Fruit fly (Drosophila melanogaster): ENCODE measurements around the gene ImpE2.

The ImpE2 gene

dm6 chr3L:3472786-3473185, 39.7 kb downstream of the ImpE2 start (continued):
- TF ChIP-seq CoRest (tag; optimal IDR thresholded peaks at IDR 0.05) = peak; percentile 68
- peak; percentile 60; the same call in 1 of the 2 replicates for TF ChIP-seq MBD-R2 (GFP tag; IDR thresholded peaks at IDR 0.05)
- TF ChIP-seq Deaf1 (tag; optimal IDR thresholded peaks at IDR 0.05) = peak; percentile 28
- TF ChIP-seq chn (GFP tag; optimal IDR thresholded peaks at IDR 0.05) = peak; percentile 26
- TF ChIP-seq Neu2 (GFP tag; optimal IDR thresholded peaks at IDR 0.05; ENCODE audit: borderline replicate concordance) = no peak
- peak; percentile 69; the same call in 2 of the 3 replicates for TF ChIP-seq otp (GFP tag; IDR thresholded peaks at IDR 0.05)
- TF ChIP-seq seq (GFP tag; IDR thresholded peaks at IDR 0.05) = peak; percentile 81
- TF ChIP-seq run (tag; optimal IDR thresholded peaks at IDR 0.05) = peak; percentile 20
- peak; percentile 7 for TF ChIP-seq kah (GFP tag; optimal IDR thresholded peaks at IDR 0.05)
- TF ChIP-seq ro (GFP tag; IDR thresholded peaks at IDR 0.05) = no peak
- TF ChIP-seq CG16813 (GFP tag; IDR thresholded peaks at IDR 0.05; ENCODE audit: partially characterized antibody) = no peak
- peak; percentile 71 for TF ChIP-seq CG9932 (GFP tag; IDR thresholded peaks at IDR 0.05)
- peak; percentile 73 for TF ChIP-seq NfI (GFP tag; optimal IDR thresholded peaks at IDR 0.05)
- TF ChIP-seq CG11695 (GFP tag; IDR thresholded peaks at IDR 0.05) = peak; percentile 74; the same call in 2 of the 3 replicates
- TF ChIP-seq MTF-1 (GFP tag; optimal IDR thresholded peaks at IDR 0.05; ENCODE audit: borderline replicate concordance) = peak; percentile 56
- peak; percentile 79 for TF ChIP-seq Ada2b (GFP tag; IDR thresholded peaks at IDR 0.05)
- TF ChIP-seq Poxn (GFP tag; IDR thresholded peaks at IDR 0.05) = no peak
- TF ChIP-seq dpn (GFP tag; optimal IDR thresholded peaks at IDR 0.05) = peak; percentile 61 to 64
- TF ChIP-seq row (GFP tag; IDR thresholded peaks at IDR 0.05) = peak; percentile 81
- peak; percentile 65 for TF ChIP-seq CG16863 (GFP tag; optimal IDR thresholded peaks at IDR 0.05)
- TF ChIP-seq CG31441 (GFP tag; IDR thresholded peaks at IDR 0.05) = peak; percentile 69
- peak; percentile 49; the same call in 2 of the 3 replicates for TF ChIP-seq Aef1 (GFP tag; IDR thresholded peaks at IDR 0.05)
- no peak for TF ChIP-seq jing (GFP tag; optimal IDR thresholded peaks at IDR 0.05)
- TF ChIP-seq bab2 (GFP tag; optimal IDR thresholded peaks at IDR 0.05) = peak; percentile 44
- no peak for TF ChIP-seq Spps (tag; optimal IDR thresholded peaks at IDR 0.05)
- no peak for TF ChIP-seq CG15479 (GFP tag; optimal IDR thresholded peaks at IDR 0.05)
- TF ChIP-seq tup (GFP tag; optimal IDR thresholded peaks at IDR 0.05) = peak; percentile 14
- TF ChIP-seq Drgx (GFP tag; IDR thresholded peaks at IDR 0.05) = no peak; the same call in 1 of the 2 replicates
- TF ChIP-seq HLHmδ (GFP tag; optimal IDR thresholded peaks at IDR 0.05) = no peak
- TF ChIP-seq CG11504 (tag; optimal IDR thresholded peaks at IDR 0.05) = peak; percentile 78
- TF ChIP-seq CG10959 (GFP tag; IDR thresholded peaks at IDR 0.05) = no peak
- peak; percentile 1 for TF ChIP-seq grn (GFP tag; optimal IDR thresholded peaks at IDR 0.05)
- no peak for TF ChIP-seq sna (GFP tag; IDR thresholded peaks at IDR 0.05; ENCODE audit: partially characterized antibody)
- peak; percentile 41 for TF ChIP-seq Mes4 (GFP tag; optimal IDR thresholded peaks at IDR 0.05)
- peak; percentile 55 for TF ChIP-seq CG17829 (tag; optimal IDR thresholded peaks at IDR 0.05)
- TF ChIP-seq CG32532 (GFP tag; IDR thresholded peaks at IDR 0.05) = peak; percentile 85
- peak; percentile 43 for TF ChIP-seq CG12155 (GFP tag; optimal IDR thresholded peaks at IDR 0.05)
- peak; percentile 31 for TF ChIP-seq CG10654 (GFP tag; optimal IDR thresholded peaks at IDR 0.05)
- no peak for TF ChIP-seq Hr39 (optimal IDR thresholded peaks at IDR 0.05)
- TF ChIP-seq Hmx (GFP tag; optimal IDR thresholded peaks at IDR 0.05) = no peak
- TF ChIP-seq lola (GFP tag; optimal IDR thresholded peaks at IDR 0.05) = peak in 1 of 3 experiments; percentile 2
- TF ChIP-seq Nf-YB (GFP tag; optimal IDR thresholded peaks at IDR 0.05) = peak; percentile 32
- peak; percentile 51 for TF ChIP-seq CG10274 (GFP tag; optimal IDR thresholded peaks at IDR 0.05)
- no peak for TF ChIP-seq pzg (GFP tag; optimal IDR thresholded peaks at IDR 0.05)
- TF ChIP-seq pan (optimal IDR thresholded peaks at IDR 0.05) = no peak
- TF ChIP-seq pan (GFP tag; optimal IDR thresholded peaks at IDR 0.05 in 1 of 2, IDR thresholded peaks at IDR 0.05 in 1 of 2) = peak in 1 of 2 experiments; percentile 83
- 0 out of 2 replicates have a peak, but pooled peaks have one; percentile 11 for TF ChIP-seq CG32772 (GFP tag; IDR thresholded peaks at IDR 0.05)
- TF ChIP-seq CG13287 (GFP tag; IDR thresholded peaks at IDR 0.05; ENCODE audit: partially characterized antibody) = no peak
- TF ChIP-seq CG18599 (GFP tag; optimal IDR thresholded peaks at IDR 0.05) = peak; percentile 97
- peak; percentile 56 for TF ChIP-seq ind (GFP tag; optimal IDR thresholded peaks at IDR 0.05)
- peak; percentile 52 for TF ChIP-seq CG18262 (tag; optimal IDR thresholded peaks at IDR 0.05)

All from whole organism, embryonic.